Worm (Caenorhabditis elegans) whole organism, L4/young adult: ENCODE data around the gene F48D6.4.

Experiments used
- W03F9.2 ChIP-seq: fragments of 150-350 bp; optimal IDR thresholded peaks from 2 replicates; lab custom pipeline; 2014; ENCODE audit warnings: missing biosample characterization, missing genetic modification characterization
- dao-5 ChIP-seq: sonication (generic microtip); optimal IDR thresholded peaks from 2 replicates; lab custom pipeline; 2016; ENCODE audit warnings: missing genotype, missing genetic modification characterization, moderate library complexity, missing compliant biosample characterization
- him-1 ChIP-seq: sonication (generic microtip); optimal IDR thresholded peaks from 2 replicates; lab custom pipeline; 2016; ENCODE audit warnings: missing genotype, missing genetic modification reagents, missing genetic modification characterization, missing compliant biosample characterization

ce11 chrX:4208495-4208894, 38.5 kb downstream of the F48D6.4 start:
- TF ChIP-seq him-1 (tag; lab: Kevin White, UChicago), result no peak
- TF ChIP-seq W03F9.2 (tag; lab: Kevin White, UChicago), result peak; percentile 23
- TF ChIP-seq dao-5, result no peak
